Worm (Caenorhabditis elegans) whole organism, L4/young adult: ENCODE results near the gene fdgt-2.

Source experiments
- W03F9.2 ChIP-seq: fragments of 150-350 bp; optimal IDR thresholded peaks from 2 replicates; lab custom pipeline; 2014; ENCODE audit warnings: missing biosample characterization, missing genetic modification characterization
- dao-5 ChIP-seq: sonication (generic microtip); optimal IDR thresholded peaks from 2 replicates; lab custom pipeline; 2016; ENCODE audit warnings: missing genotype, missing genetic modification characterization, moderate library complexity, missing compliant biosample characterization
- him-1 ChIP-seq: sonication (generic microtip); optimal IDR thresholded peaks from 2 replicates; lab custom pipeline; 2016; ENCODE audit warnings: missing genotype, missing genetic modification reagents, missing genetic modification characterization, missing compliant biosample characterization

ce11 chrII:8388001-8388513 is 29.4 kb upstream of the fdgt-2 start, which contains the start of gene drd-1:
- TF ChIP-seq him-1 (tag; lab: Kevin White, UChicago) (no peak), W03F9.2 (tag; lab: Kevin White, UChicago) (no peak), dao-5 (tag; lab: Kevin White, UChicago) (no peak)
